Worm (Caenorhabditis elegans): ENCODE measurements around the gene F14D7.18.

DNA sequence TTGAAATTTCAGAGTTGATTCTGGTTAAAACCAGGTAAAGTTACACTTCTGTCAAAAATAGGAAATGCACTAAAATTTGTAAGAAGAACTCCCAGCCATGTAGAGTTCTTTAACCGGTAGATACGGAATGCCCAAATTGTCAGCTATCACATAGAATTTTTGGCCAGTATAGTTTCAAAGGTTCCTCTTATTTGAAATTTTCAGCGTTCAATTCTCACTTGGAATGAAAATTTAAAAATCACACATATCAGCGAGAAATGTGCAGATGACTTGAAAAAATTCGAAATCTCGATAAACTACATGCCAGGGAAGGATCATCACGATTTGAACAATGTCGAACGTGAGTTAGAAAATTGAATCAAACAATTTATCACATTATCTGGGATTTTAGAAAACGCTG lies 6.0 kb upstream of the F14D7.18 start, which contains the start of gene F14D7.3:
- TF ChIP-seq mep-1 (tag; optimal IDR thresholded peaks at IDR 0.05) (no peak), unc-62 (GFP tag; optimal IDR thresholded peaks at IDR 0.05) (no peak), blmp-1 (tag; optimal IDR thresholded peaks at IDR 0.05) (no peak), elt-1 (tag; optimal IDR thresholded peaks at IDR 0.05; ENCODE audit: borderline replicate concordance, insufficient read depth) (no peak), ces-1 (GFP tag; optimal IDR thresholded peaks at IDR 0.05) (no peak), lsy-2 (tag; optimal IDR thresholded peaks at IDR 0.05) (no peak), nhr-28 (tag; optimal IDR thresholded peaks at IDR 0.05) (no peak), ztf-11 (tag; optimal IDR thresholded peaks at IDR 0.05) (no peak), unc-120 (tag; optimal IDR thresholded peaks at IDR 0.05; ENCODE audit: poor library complexity, severe bottlenecking) (no peak), cnd-1 (tag; optimal IDR thresholded peaks at IDR 0.05) (no peak)

All from whole organism, mixed stage, embryonic.